Worm (Caenorhabditis elegans): Measurements from ENCODE around the gene F38B6.8.

The F38B6.8 gene

DNA sequence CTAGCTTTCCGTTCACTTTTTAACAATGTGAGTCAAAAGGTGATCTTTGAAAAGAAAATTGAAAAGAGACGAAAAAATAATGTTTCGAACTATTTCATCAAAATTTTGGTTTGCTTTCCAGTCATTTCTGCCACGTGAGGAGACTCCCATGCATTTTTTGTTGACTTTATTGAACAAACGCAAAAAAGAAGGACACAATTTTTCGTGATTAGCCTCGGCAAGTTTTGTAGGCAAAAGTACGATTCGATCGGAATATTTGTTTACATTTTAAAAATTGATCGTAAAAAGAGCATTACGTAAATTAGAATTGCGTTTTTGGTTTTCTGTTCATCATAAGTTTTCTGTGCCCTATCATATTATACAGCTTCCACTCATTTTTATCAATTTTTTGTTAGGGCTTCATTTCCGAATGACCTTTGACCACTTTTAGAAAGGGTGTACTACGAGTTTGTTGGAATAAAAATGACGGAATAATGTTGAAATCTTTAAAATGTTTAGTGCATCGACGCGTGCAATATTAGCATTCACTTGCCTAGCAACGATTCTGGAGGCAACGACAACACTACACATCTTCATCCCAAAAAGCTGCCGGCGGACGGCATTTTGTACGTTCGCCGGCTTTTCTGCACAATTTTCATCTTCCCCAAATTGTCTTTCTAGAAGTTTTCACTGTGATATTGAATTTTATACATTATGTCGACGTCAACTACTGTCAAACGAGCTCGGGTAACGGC is 37.4 kb downstream of the F38B6.8 start, which contains the start of gene C56E10.3 (continued):
- TF ChIP-seq aha-1 (tag; optimal IDR thresholded peaks at IDR 0.05) (no peak), ets-5 (GFP tag; IDR thresholded peaks at IDR 0.05) (no peak), lir-3 (tag; optimal IDR thresholded peaks at IDR 0.05; ENCODE audit: poor library complexity) (no peak), lsy-2 (tag; optimal IDR thresholded peaks at IDR 0.05) (peak in 1 of 2 experiments; percentile 6), ceh-88 (GFP tag; IDR thresholded peaks at IDR 0.05) (no peak), hpl-2 (GFP tag; optimal IDR thresholded peaks at IDR 0.05) (no peak), hlh-17 (GFP tag; optimal IDR thresholded peaks at IDR 0.05; ENCODE audit: borderline replicate concordance) (no peak), nhr-71 (tag; optimal IDR thresholded peaks at IDR 0.05) (peak; percentile 46), ces-1 (GFP tag; optimal IDR thresholded peaks at IDR 0.05) (no peak), nhr-237 (tag; optimal IDR thresholded peaks at IDR 0.05) (no peak), lin-15B (tag; optimal IDR thresholded peaks at IDR 0.05) (no peak), C16A3.4 (tag; optimal IDR thresholded peaks at IDR 0.05) (no peak), dsc-1 (tag; optimal IDR thresholded peaks at IDR 0.05) (no peak), nhr-11 (tag; optimal IDR thresholded peaks at IDR 0.05) (no peak), pag-3 (tag; optimal IDR thresholded peaks at IDR 0.05; ENCODE audit: borderline replicate concordance, insufficient read depth) (no peak), nhr-12 (tag; optimal IDR thresholded peaks at IDR 0.05) (no peak), nhr-84 (tag; optimal IDR thresholded peaks at IDR 0.05) (no peak), nhr-76 (tag; optimal IDR thresholded peaks at IDR 0.05) (no peak), snu-23 (GFP tag; optimal IDR thresholded peaks at IDR 0.05) (peak; percentile 12), nhr-20 (tag; optimal IDR thresholded peaks at IDR 0.05) (peak; percentile 67), zag-1 (tag; optimal IDR thresholded peaks at IDR 0.05) (no peak), fkh-4 (tag; optimal IDR thresholded peaks at IDR 0.05; ENCODE audit: borderline replicate concordance) (no peak), mab-9 (GFP tag; IDR thresholded peaks at IDR 0.05) (no peak), fkh-8 (tag; optimal IDR thresholded peaks at IDR 0.05) (no peak), swsn-7 (tag; optimal IDR thresholded peaks at IDR 0.05) (no peak), ceh-90 (tag; optimal IDR thresholded peaks at IDR 0.05) (no peak), C34B4.2 (tag; optimal IDR thresholded peaks at IDR 0.05) (no peak), nhr-90 (tag; optimal IDR thresholded peaks at IDR 0.05; ENCODE audit: poor library complexity) (peak; percentile 31), irx-1 (tag; optimal IDR thresholded peaks at IDR 0.05) (no peak), grh-1 (GFP tag; IDR thresholded peaks at IDR 0.05) (no peak), nhr-47 (tag; optimal IDR thresholded peaks at IDR 0.05) (no peak), unc-86 (tag; optimal IDR thresholded peaks at IDR 0.05) (no peak)

- 0 out of 2 replicates have a peak, but pooled peaks have one; percentile 36 for TF ChIP-seq nhr-19 (GFP tag; conservative IDR thresholded peaks at IDR 0.05)
- TF ChIP-seq vab-15 (tag; optimal IDR thresholded peaks at IDR 0.05), result no peak
- peak; percentile 45 for TF ChIP-seq mep-1 (tag; optimal IDR thresholded peaks at IDR 0.05)
- peak; percentile 80 for TF ChIP-seq blmp-1 (tag; optimal IDR thresholded peaks at IDR 0.05)
- TF ChIP-seq irx-1 (tag; optimal IDR thresholded peaks at IDR 0.05), result no peak
- TF ChIP-seq grh-1 (GFP tag; IDR thresholded peaks at IDR 0.05), result peak; percentile 33; the same call in 1 of the 2 replicates
- TF ChIP-seq tbx-2 (tag; optimal IDR thresholded peaks at IDR 0.05), result peak; percentile 59
- peak in 1 of 2 experiments; percentile 75 for TF ChIP-seq lin-35 (GFP tag; optimal IDR thresholded peaks at IDR 0.05)
- no peak for TF ChIP-seq hlh-4 (tag; optimal IDR thresholded peaks at IDR 0.05)
- TF ChIP-seq nhr-90 (tag; optimal IDR thresholded peaks at IDR 0.05; ENCODE audit: poor library complexity), result peak; percentile 42
- TF ChIP-seq nhr-71 (tag; optimal IDR thresholded peaks at IDR 0.05), result peak; percentile 84
- peak; percentile 95 for TF ChIP-seq nhr-85 (tag)
- TF ChIP-seq zip-4 (GFP tag; optimal IDR thresholded peaks at IDR 0.05), result no peak
- TF ChIP-seq lir-3 (tag; optimal IDR thresholded peaks at IDR 0.05; ENCODE audit: poor library complexity), result peak; percentile 23
- peak; percentile 90 for TF ChIP-seq nhr-20 (tag; optimal IDR thresholded peaks at IDR 0.05)
- peak; percentile 35 for TF ChIP-seq nhr-47 (tag; optimal IDR thresholded peaks at IDR 0.05)
- no peak for TF ChIP-seq aly-2 (tag; optimal IDR thresholded peaks at IDR 0.05)
- peak in 2 of 6 experiments; percentile 26 to 60 for TF ChIP-seq elt-3 (tag; optimal IDR thresholded peaks at IDR 0.05)
- TF ChIP-seq mdl-1 (tag; optimal IDR thresholded peaks at IDR 0.05), result peak in 1 of 2 experiments; percentile 78
- peak; percentile 98 for TF ChIP-seq skn-1 (tag; optimal IDR thresholded peaks at IDR 0.05)
- TF ChIP-seq lin-14 (GFP tag; optimal IDR thresholded peaks at IDR 0.05), result peak; percentile 84
- TF ChIP-seq lsy-2 (tag; optimal IDR thresholded peaks at IDR 0.05), result peak; percentile 7 to 32
- peak; percentile 21 for TF ChIP-seq lin-13 (GFP tag; optimal IDR thresholded peaks at IDR 0.05)
- TF ChIP-seq elt-2 (tag; optimal IDR thresholded peaks at IDR 0.05), result peak; percentile 27
- no peak for TF ChIP-seq Y116A8C.19 (tag; optimal IDR thresholded peaks at IDR 0.05; ENCODE audit: borderline replicate concordance)
- peak; percentile 5 for TF ChIP-seq nhr-77 (tag; optimal IDR thresholded peaks at IDR 0.05)
- TF ChIP-seq snu-23 (GFP tag; optimal IDR thresholded peaks at IDR 0.05), result peak; percentile 78
Measured at ce11 chrX:6642798-6643197, 39.8 kb downstream of the F38B6.8 start.
